Fruit fly (Drosophila melanogaster) whole organism, embryonic: ENCODE results near the gene caps.
A peak's percentile ranks its signal among the peaks of the same experiment; 100 is the strongest.

Source experiments
- Atf-2 ChIP-seq: fragments of 200-800 bp; sonication (Bioruptor generic); optimal IDR thresholded peaks from 2 replicates; lab custom pipeline; 2016; ENCODE audit warnings: missing biosample characterization, missing genetic modification characterization
- Blimp-1 ChIP-seq: fragments of 200-800 bp; sonication (Bioruptor generic); optimal IDR thresholded peaks from 3 replicates; lab custom pipeline; 2018; ENCODE audit warnings: missing biosample characterization, missing genetic modification characterization, mild to moderate bottlenecking, moderate library complexity, missing genetic modification reagents
- CG10366 ChIP-seq: fragments of 200-800 bp; sonication (Bioruptor generic); IDR thresholded peaks from 2 replicates; pipeline ENCODE4 v1.3.6; 2022; ENCODE audit warnings: missing biosample characterization, missing genetic modification characterization
- CG11093 ChIP-seq: fragments of 200-800 bp; sonication (Bioruptor generic); IDR thresholded peaks from 3 replicates; pipeline ENCODE4 v1.3.6; 2022; ENCODE audit warnings: missing biosample characterization, missing genetic modification characterization
- CG12236 ChIP-seq: fragments of 200-800 bp; sonication (Bioruptor generic); optimal IDR thresholded peaks from 2 replicates; lab custom pipeline; 2016; ENCODE audit warnings: missing biosample characterization, missing genetic modification characterization
- CG13287 ChIP-seq: fragments of 200-800 bp; sonication (Bioruptor generic); IDR thresholded peaks from 2 replicates; pipeline ENCODE4 v1.3.6; 2022; ENCODE audit warnings: missing biosample characterization, missing genetic modification characterization; ENCODE audit not compliant: partially characterized antibody
- CG14014 ChIP-seq: fragments of 200-800 bp; sonication (Bioruptor generic); IDR thresholded peaks from 2 replicates; pipeline ENCODE4 v1.3.6; 2022; ENCODE audit warnings: missing biosample characterization, missing genetic modification characterization
- CG15696 ChIP-seq: fragments of 200-800 bp; sonication (Bioruptor generic); optimal IDR thresholded peaks from 2 replicates; lab custom pipeline; 2019; ENCODE audit warnings: missing biosample characterization, mild to moderate bottlenecking, missing genetic modification characterization, moderate library complexity
- CG16779 ChIP-seq: fragments of 200-800 bp; sonication (Bioruptor generic); IDR thresholded peaks from 2 replicates; pipeline ENCODE4 v1.3.6; 2022; ENCODE audit warnings: missing biosample characterization, missing genetic modification characterization
- CG18476 ChIP-seq: fragments of 200-800 bp; sonication (Bioruptor generic); optimal IDR thresholded peaks from 2 replicates; lab custom pipeline; 2016; ENCODE audit warnings: missing biosample characterization, mild to moderate bottlenecking, missing genetic modification characterization
- CG3995 ChIP-seq: fragments of 200-800 bp; sonication (Bioruptor generic); optimal IDR thresholded peaks from 3 replicates; lab custom pipeline; 2016; ENCODE audit warnings: missing biosample characterization, missing genetic modification characterization
- CG42726 ChIP-seq: fragments of 200-800 bp; sonication (Bioruptor generic); IDR thresholded peaks from 2 replicates; pipeline ENCODE4 v1.3.6; 2022; ENCODE audit warnings: missing biosample characterization, missing genetic modification characterization; ENCODE audit not compliant: partially characterized antibody
- CG4730 ChIP-seq: fragments of 200-800 bp; sonication (Bioruptor generic); IDR thresholded peaks from 2 replicates; pipeline ENCODE4 v1.3.6; 2022; ENCODE audit warnings: missing biosample characterization, missing genetic modification characterization
- CG7745 ChIP-seq: fragments of 200-800 bp; sonication (Bioruptor generic); optimal IDR thresholded peaks from 2 replicates; lab custom pipeline; 2018; ENCODE audit warnings: missing biosample characterization, mild to moderate bottlenecking, missing genetic modification characterization, moderate library complexity
- CG7786 ChIP-seq: fragments of 200-800 bp; sonication (Bioruptor generic); optimal IDR thresholded peaks from 2 replicates; lab custom pipeline; 2016; ENCODE audit warnings: missing biosample characterization, missing genetic modification characterization
- CrebB ChIP-seq: fragments of 200-800 bp; sonication (Bioruptor generic); optimal IDR thresholded peaks from 3 replicates; lab custom pipeline; 2018; ENCODE audit warnings: missing biosample characterization, mild to moderate bottlenecking, missing genetic modification characterization
- D19A ChIP-seq: fragments of 200-800 bp; optimal IDR thresholded peaks from 3 replicates; lab custom pipeline; 2019; ENCODE audit warnings: missing biosample characterization, mild to moderate bottlenecking, missing genetic modification characterization, moderate library complexity
- E2f2 ChIP-seq: fragments of 200-800 bp; sonication (Bioruptor generic); IDR thresholded peaks from 2 replicates; pipeline ENCODE4 v1.3.6; 2022; ENCODE audit warnings: missing biosample characterization, missing genetic modification characterization
- ERR ChIP-seq: fragments of 200-800 bp; sonication (Bioruptor generic); optimal IDR thresholded peaks from 2 replicates; lab custom pipeline; 2016; ENCODE audit warnings: missing biosample characterization, missing genetic modification characterization
- GATAe ChIP-seq: fragments of 200-800 bp; sonication (Bioruptor generic); conservative IDR thresholded peaks from 2 replicates; pipeline ENCODE4 v1.3.6; 2022; ENCODE audit warnings: missing biosample characterization, missing genetic modification characterization
- Gug ChIP-seq: fragments of 200-800 bp; sonication (Bioruptor generic); IDR thresholded peaks from 4 replicates; pipeline ENCODE4 v1.3.6; 2022; ENCODE audit warnings: missing biosample characterization, missing genetic modification characterization
- HLH3B ChIP-seq: fragments of 200-800 bp; sonication (Bioruptor generic); IDR thresholded peaks from 2 replicates; pipeline ENCODE4 v1.3.6; 2022; ENCODE audit warnings: missing biosample characterization, missing genetic modification characterization
- Hey ChIP-seq: fragments of 200-800 bp; sonication (Bioruptor generic); optimal IDR thresholded peaks from 3 replicates; lab custom pipeline; 2018; ENCODE audit warnings: missing biosample characterization, mild to moderate bottlenecking, missing genetic modification characterization
- HmgZ ChIP-seq: fragments of 200-800 bp; sonication (Bioruptor generic); optimal IDR thresholded peaks from 2 replicates; lab custom pipeline; 2018; ENCODE audit warnings: missing biosample characterization, mild to moderate bottlenecking, missing genetic modification characterization
- Hmx ChIP-seq: fragments of 200-800 bp; sonication (Bioruptor generic); optimal IDR thresholded peaks from 2 replicates; lab custom pipeline; 2016; ENCODE audit warnings: missing biosample characterization, missing genetic modification characterization
- Jarid2 ChIP-seq: fragments of 200-800 bp; sonication (Bioruptor generic); optimal IDR thresholded peaks from 3 replicates; lab custom pipeline; 2017; ENCODE audit warnings: mild to moderate bottlenecking, missing biosample characterization, missing genetic modification reagents, missing genetic modification characterization
- Lim3 ChIP-seq: fragments of 200-800 bp; sonication (Bioruptor generic); IDR thresholded peaks from 2 replicates; pipeline ENCODE4 v1.3.6; 2022; ENCODE audit warnings: missing biosample characterization, missing genetic modification characterization
- Ssrp ChIP-seq: fragments of 200-800 bp; sonication (Bioruptor generic); optimal IDR thresholded peaks from 2 replicates; lab custom pipeline; 2018; ENCODE audit warnings: missing biosample characterization, mild to moderate bottlenecking, missing genetic modification characterization, moderate library complexity
- Taf1 ChIP-seq: fragments of 200-800 bp; sonication (Bioruptor generic); IDR thresholded peaks from 2 replicates; pipeline ENCODE4 v1.3.6; 2022; ENCODE audit warnings: missing biosample characterization, missing genetic modification characterization
- abd-A ChIP-seq: fragments of 200-800 bp; sonication (Bioruptor generic); optimal IDR thresholded peaks from 3 replicates; lab custom pipeline; 2019; ENCODE audit warnings: missing biosample characterization, mild to moderate bottlenecking, missing genetic modification characterization, moderate library complexity
- ash1 ChIP-seq: fragments of 200-800 bp; sonication (Bioruptor generic); optimal IDR thresholded peaks from 2 replicates; lab custom pipeline; 2018; ENCODE audit warnings: missing biosample characterization, mild to moderate bottlenecking, missing genetic modification characterization
- bcd ChIP-seq: fragments of 200-800 bp; sonication (Bioruptor generic); optimal IDR thresholded peaks from 2 replicates; lab custom pipeline; 2017; ENCODE audit warnings: missing biosample characterization, mild to moderate bottlenecking, missing genetic modification characterization
- cad ChIP-seq: fragments of >200 bp; optimal IDR thresholded peaks from 2 replicates; lab custom pipeline; 2017; ENCODE audit warnings: missing biosample characterization, missing genetic modification characterization
- cas ChIP-seq: fragments of 200-800 bp; sonication (Bioruptor generic); IDR thresholded peaks from 2 replicates; pipeline ENCODE4 v1.3.6; 2022; ENCODE audit warnings: missing biosample characterization, missing genetic modification characterization
- chn ChIP-seq: fragments of 200-800 bp; sonication (Bioruptor generic); optimal IDR thresholded peaks from 2 replicates; lab custom pipeline; 2016; ENCODE audit warnings: missing biosample characterization, missing genetic modification characterization
- cwo ChIP-seq: fragments of 200-800 bp; sonication (Bioruptor generic); optimal IDR thresholded peaks from 3 replicates; lab custom pipeline; 2017; ENCODE audit warnings: missing biosample characterization, missing genetic modification characterization, mild to moderate bottlenecking, moderate library complexity, missing genetic modification reagents
- dmrt99B ChIP-seq: fragments of 200-800 bp; sonication (Bioruptor generic); optimal IDR thresholded peaks from 2 replicates; lab custom pipeline; 2018; ENCODE audit warnings: missing biosample characterization, mild to moderate bottlenecking, missing genetic modification characterization, moderate library complexity
- kah ChIP-seq: fragments of 200-800 bp; sonication (Bioruptor generic); optimal IDR thresholded peaks from 2 replicates; lab custom pipeline; 2018; ENCODE audit warnings: missing biosample characterization, mild to moderate bottlenecking, missing genetic modification characterization
- lov ChIP-seq, 2 experiments: fragments of 200-800 bp in 1 of 2; fragments of >200 bp in 1 of 2; sonication (Bioruptor generic) in 1 of 2; IDR thresholded peaks in 1 of 2; optimal IDR thresholded peaks in 1 of 2; 2 replicates in 1 of 2; 3 replicates in 1 of 2; pipeline versions ENCODE4 v1.3.6 to Lab custom; 2017 to 2022; ENCODE audit warnings: missing biosample characterization in 1 of 2, missing genetic modification characterization in 1 of 2
- nmo ChIP-seq: fragments of 200-800 bp; sonication (Bioruptor generic); optimal IDR thresholded peaks from 2 replicates; lab custom pipeline; 2018; ENCODE audit warnings: missing biosample characterization, mild to moderate bottlenecking, missing genetic modification characterization, moderate library complexity
- nom ChIP-seq: fragments of 200-800 bp; sonication (Bioruptor generic); optimal IDR thresholded peaks from 2 replicates; lab custom pipeline; 2017; ENCODE audit warnings: missing biosample characterization, missing genetic modification characterization, mild to moderate bottlenecking, moderate library complexity, missing genetic modification reagents
- odd ChIP-seq: fragments of 200-800 bp; sonication (Bioruptor generic); optimal IDR thresholded peaks from 2 replicates; lab custom pipeline; 2017; ENCODE audit warnings: missing biosample characterization, mild to moderate bottlenecking, missing genetic modification characterization
- pfk ChIP-seq: fragments of 200-800 bp; sonication (Bioruptor generic); optimal IDR thresholded peaks from 2 replicates; lab custom pipeline; 2018; ENCODE audit warnings: missing biosample characterization, mild to moderate bottlenecking, missing genetic modification characterization, moderate library complexity
- phol ChIP-seq: fragments of 200-800 bp; sonication (Bioruptor generic); optimal IDR thresholded peaks from 3 replicates; lab custom pipeline; 2018; ENCODE audit warnings: missing biosample characterization, mild to moderate bottlenecking, missing genetic modification characterization, moderate library complexity
- rib ChIP-seq: fragments of 200-800 bp; sonication (Bioruptor generic); IDR thresholded peaks from 2 replicates; pipeline ENCODE4 v1.3.6; 2022; ENCODE audit warnings: missing biosample characterization, missing genetic modification characterization
- salm ChIP-seq: fragments of 200-800 bp; sonication (Bioruptor generic); optimal IDR thresholded peaks from 2 replicates; lab custom pipeline; 2018; ENCODE audit warnings: missing biosample characterization, mild to moderate bottlenecking, missing genetic modification characterization
- tio ChIP-seq: fragments of 200-800 bp; sonication (Bioruptor generic); optimal IDR thresholded peaks from 2 replicates; lab custom pipeline; 2017; ENCODE audit warnings: missing biosample characterization, missing genetic modification characterization, inconsistent platforms
- usp ChIP-seq: fragments of >200 bp; optimal IDR thresholded peaks from 2 replicates; lab custom pipeline; 2017; ENCODE audit warnings: missing biosample characterization, missing genetic modification characterization
- wek ChIP-seq: fragments of 200-800 bp; sonication (Bioruptor generic); optimal IDR thresholded peaks from 3 replicates; lab custom pipeline; 2018; ENCODE audit warnings: missing biosample characterization, mild to moderate bottlenecking, missing genetic modification characterization, moderate library complexity
- zfh2 ChIP-seq: fragments of 200-800 bp; sonication (Bioruptor generic); optimal IDR thresholded peaks from 2 replicates; lab custom pipeline; 2016; ENCODE audit warnings: missing biosample characterization, missing genetic modification characterization

Gene caps

DNA sequence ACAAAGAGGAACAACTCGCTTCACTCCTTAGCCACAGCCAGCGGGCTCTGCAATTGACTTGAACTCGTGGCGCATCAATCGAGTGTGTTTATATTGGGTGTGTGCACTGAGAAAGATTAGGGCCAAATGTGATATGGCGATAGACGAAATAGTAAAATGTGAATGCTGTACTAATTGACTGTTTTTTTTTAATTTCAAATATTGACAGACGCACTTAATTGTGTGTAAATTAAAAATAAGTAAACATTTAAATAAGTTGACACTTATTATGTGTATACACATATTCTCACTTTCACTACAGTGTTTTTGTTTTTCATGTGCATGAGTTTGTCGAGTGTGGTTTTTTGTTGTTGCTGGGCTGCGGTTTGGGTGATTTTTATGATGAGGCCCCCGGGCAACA lies 15.1 kb upstream of the caps start (continued):
- peak; percentile 3 for TF ChIP-seq Atf-2 (GFP tag; lab: Kevin White, UChicago)
- peak; percentile 76 for TF ChIP-seq Blimp-1 (GFP tag; lab: Kevin White, UChicago)
- TF ChIP-seq pfk (GFP tag; lab: Kevin White, UChicago) = no peak
- TF ChIP-seq Ssrp (tag; lab: Kevin White, UChicago) = peak; percentile 62
- peak; percentile 1 for TF ChIP-seq ERR (GFP tag; lab: Kevin White, UChicago)
- peak; percentile 25; the same call in 1 of the 2 replicates for TF ChIP-seq HLH3B (GFP tag; lab: Robert Waterston, UW)
- TF ChIP-seq E2f2 = no peak
- TF ChIP-seq kah = no peak
- no peak for TF ChIP-seq nom (GFP tag; lab: Kevin White, UChicago)
- TF ChIP-seq dmrt99B (tag; lab: Kevin White, UChicago) = peak; percentile 56
- no peak for TF ChIP-seq CG3995 (GFP tag; lab: Kevin White, UChicago)
- TF ChIP-seq CG18476 (GFP tag; lab: Kevin White, UChicago) = peak; percentile 46
- TF ChIP-seq Jarid2 = peak; percentile 34
- TF ChIP-seq cad (GFP tag; lab: Kevin White, UChicago) = no peak
- TF ChIP-seq CG14014 = no peak
- TF ChIP-seq Hmx (GFP tag; lab: Kevin White, UChicago) = no peak
- TF ChIP-seq usp (GFP tag; lab: Kevin White, UChicago) = no peak
- peak; percentile 11 for TF ChIP-seq bcd (GFP tag; lab: Kevin White, UChicago)
- TF ChIP-seq ash1 (GFP tag; lab: Kevin White, UChicago) = no peak
- no peak for TF ChIP-seq Gug (GFP tag; lab: Robert Waterston, UW)
- 0 out of 2 replicates have a peak, but pooled peaks have one; percentile 6 for TF ChIP-seq Lim3 (GFP tag; lab: Robert Waterston, UW)
- peak; percentile 71 for TF ChIP-seq salm (tag; lab: Kevin White, UChicago)
- peak; percentile 39 for TF ChIP-seq CG7745 (tag; lab: Kevin White, UChicago)
- TF ChIP-seq CG11093 (GFP tag; lab: Robert Waterston, UW) = peak; percentile 43; the same call in 1 of the 3 replicates
- peak; percentile 52 for TF ChIP-seq tio (GFP tag; lab: Kevin White, UChicago)
- TF ChIP-seq D19A (tag; lab: Kevin White, UChicago) = no peak
- no peak for TF ChIP-seq cas
- peak; percentile 70 for TF ChIP-seq chn (GFP tag; lab: Kevin White, UChicago)
- peak; percentile 61 for TF ChIP-seq phol (tag; lab: Kevin White, UChicago)
- TF ChIP-seq CG13287 (GFP tag; lab: Robert Waterston, UW) = no peak
- peak; percentile 30 for TF ChIP-seq cwo (GFP tag; lab: Kevin White, UChicago)
- no peak for TF ChIP-seq wek (GFP tag; lab: Kevin White, UChicago)
- peak; percentile 39 for TF ChIP-seq nmo (GFP tag; lab: Kevin White, UChicago)
- TF ChIP-seq CG16779 (GFP tag; lab: Robert Waterston, UW) = no peak
- TF ChIP-seq odd = peak; percentile 44
- no peak for TF ChIP-seq lov (optimal IDR thresholded peaks at IDR 0.05; lab: Kevin White, UChicago)
- 0 out of 3 replicates have a peak, but pooled peaks have one; percentile 27 for TF ChIP-seq lov (GFP tag; IDR thresholded peaks at IDR 0.05; lab: Robert Waterston, UW)
- no peak for TF ChIP-seq CG42726 (GFP tag; lab: Robert Waterston, UW)
- TF ChIP-seq CG4730 (GFP tag; lab: Robert Waterston, UW) = no peak
- TF ChIP-seq HmgZ (tag; lab: Kevin White, UChicago) = peak; percentile 16
- TF ChIP-seq rib (GFP tag; lab: Robert Waterston, UW) = no peak
- TF ChIP-seq CG10366 = peak; percentile 41; the same call in 1 of the 2 replicates
- TF ChIP-seq Hey (tag; lab: Kevin White, UChicago) = no peak
- no peak for TF ChIP-seq abd-A (tag; lab: Kevin White, UChicago)
- no peak for TF ChIP-seq Taf1 (GFP tag; lab: Robert Waterston, UW)
- no peak for TF ChIP-seq GATAe
- TF ChIP-seq CrebB (tag; lab: Kevin White, UChicago) = peak; percentile 45
- TF ChIP-seq CG7786 = peak; percentile 26
- no peak for TF ChIP-seq zfh2 (GFP tag; lab: Kevin White, UChicago)
- peak; percentile 56 for TF ChIP-seq CG15696
- TF ChIP-seq CG12236 (GFP tag; lab: Kevin White, UChicago) = peak; percentile 67
